Worm (Caenorhabditis elegans) whole organism, L4 larva: ENCODE data around the gene F02E8.4.

Source experiments
- F49E8.2 ChIP-seq: sonication (generic microtip); optimal IDR thresholded peaks from 2 replicates; lab custom pipeline; 2016; ENCODE audit warnings: missing compliant biosample characterization, mild to moderate bottlenecking, missing genetic modification characterization, borderline replicate concordance
- aha-1 ChIP-seq: fragments of 150-350 bp; peaks from one replicate; lab custom pipeline; 2014; ENCODE audit warnings: missing biosample characterization, missing genetic modification characterization
- ama-1 ChIP-seq: fragments of 150-350 bp; optimal IDR thresholded peaks from 2 replicates; lab custom pipeline; 2014; ENCODE audit warnings: inconsistent platforms, mixed read lengths
- cey-2 ChIP-seq: sonication (generic microtip); optimal IDR thresholded peaks from 3 replicates; lab custom pipeline; 2017; ENCODE audit warnings: missing genetic modification characterization, mild to moderate bottlenecking, missing compliant biosample characterization, antibody characterized with exemption, borderline replicate concordance; ENCODE audit not compliant: insufficient read depth
- daf-16 ChIP-seq, 3 experiments: sonication (generic microtip); optimal IDR thresholded peaks; 2 replicates each; lab custom pipeline; 2016 to 2017; ENCODE audit warnings: missing genetic modification characterization in 3 of 3, missing genetic modification reagents in 3 of 3, mild to moderate bottlenecking in 2 of 3, missing compliant biosample characterization in 2 of 3, missing biosample characterization in 1 of 3, moderate library complexity in 1 of 3
- daf-8 ChIP-seq: fragments of 200-800 bp; sonication (Bioruptor generic); IDR thresholded peaks from 2 replicates; pipeline ENCODE4 v1.3.6; 2022; ENCODE audit warnings: missing genetic modification characterization, missing compliant biosample characterization
- dpl-1 ChIP-seq: fragments of 150-350 bp; optimal IDR thresholded peaks from 2 replicates; lab custom pipeline; 2014; ENCODE audit warnings: missing biosample characterization, missing genetic modification reagents, missing genetic modification characterization
- dve-1 ChIP-seq: sonication (generic microtip); optimal IDR thresholded peaks from 2 replicates; lab custom pipeline; 2017; ENCODE audit warnings: antibody characterized with exemption, mild to moderate bottlenecking, missing genetic modification characterization, missing compliant biosample characterization; ENCODE audit not compliant: insufficient read depth
- egl-27 ChIP-seq: sonication (generic microtip); optimal IDR thresholded peaks from 3 replicates; lab custom pipeline; 2017; ENCODE audit warnings: missing biosample characterization, missing genetic modification reagents, missing genetic modification characterization
- hlh-11 ChIP-seq: fragments of 200-800 bp; sonication (Bioruptor generic); optimal IDR thresholded peaks from 2 replicates; lab custom pipeline; 2018; ENCODE audit warnings: mild to moderate bottlenecking, missing genetic modification characterization, missing compliant biosample characterization
- hlh-30 ChIP-seq: sonication (generic microtip); optimal IDR thresholded peaks from 2 replicates; lab custom pipeline; 2017; ENCODE audit warnings: antibody characterized with exemption, mild to moderate bottlenecking, missing genetic modification characterization, missing compliant biosample characterization; ENCODE audit not compliant: insufficient read depth
- lin-1 ChIP-seq: fragments of 200-800 bp; sonication (Bioruptor generic); IDR thresholded peaks from 2 replicates; pipeline ENCODE4 v1.3.6; 2022; ENCODE audit warnings: missing genetic modification reagents, missing genetic modification characterization, missing compliant biosample characterization
- lin-13 ChIP-seq: fragments of 150-350 bp; optimal IDR thresholded peaks from 2 replicates; lab custom pipeline; 2014; ENCODE audit warnings: missing biosample characterization, missing genetic modification reagents, missing genetic modification characterization
- lin-15B ChIP-seq: fragments of 150-350 bp; sonication (generic microtip); optimal IDR thresholded peaks from 3 replicates; lab custom pipeline; 2014; ENCODE audit warnings: missing biosample characterization, missing genetic modification characterization
- lsy-2 ChIP-seq, 2 experiments: fragments of 150-350 bp in 1 of 2; sonication (generic microtip) in 1 of 2; optimal IDR thresholded peaks; 2 replicates each; lab custom pipeline; 2014 to 2017; ENCODE audit warnings: missing biosample characterization in 2 of 2, missing genetic modification characterization in 2 of 2
- mdl-1 ChIP-seq, 2 experiments: fragments of 150-350 bp in 1 of 2; sonication (generic microtip) in 1 of 2; optimal IDR thresholded peaks; 2 replicates each; lab custom pipeline; 2014 to 2017; ENCODE audit warnings: missing biosample characterization in 2 of 2, missing genetic modification characterization in 2 of 2
- mes-2 ChIP-seq: sonication (generic microtip); optimal IDR thresholded peaks from 2 replicates; lab custom pipeline; 2016; ENCODE audit warnings: missing genotype, mild to moderate bottlenecking, missing genetic modification characterization, missing compliant biosample characterization; ENCODE audit not compliant: poor library complexity, severe bottlenecking
- nhr-11 ChIP-seq: fragments of 150-350 bp; optimal IDR thresholded peaks from 2 replicates; lab custom pipeline; 2014; ENCODE audit warnings: missing biosample characterization, missing genetic modification characterization
- nhr-111 ChIP-seq: fragments of 200-800 bp; sonication (Bioruptor generic); optimal IDR thresholded peaks from 2 replicates; lab custom pipeline; 2018; ENCODE audit warnings: mild to moderate bottlenecking, missing genetic modification characterization, missing compliant biosample characterization
- nhr-25 ChIP-seq: sonication (generic microtip); optimal IDR thresholded peaks from 2 replicates; lab custom pipeline; 2017; ENCODE audit warnings: missing genetic modification characterization, mild to moderate bottlenecking, missing compliant biosample characterization, antibody characterized with exemption, moderate library complexity, borderline replicate concordance; ENCODE audit not compliant: insufficient read depth
- nhr-28 ChIP-seq: fragments of 150-350 bp; optimal IDR thresholded peaks from 2 replicates; lab custom pipeline; 2014; ENCODE audit warnings: missing biosample characterization, missing genetic modification characterization
- pha-4 ChIP-seq, 2 experiments: fragments of 150-350 bp in 1 of 2; fragments of 200-800 bp in 1 of 2; sonication (Bioruptor generic) in 1 of 2; IDR thresholded peaks in 1 of 2; optimal IDR thresholded peaks in 1 of 2; 2 replicates each; pipeline versions ENCODE4 v1.3.6 to Lab custom; 2014 to 2022; ENCODE audit warnings: missing genetic modification characterization in 2 of 2, missing genetic modification reagents in 2 of 2, missing biosample characterization in 1 of 2, missing compliant biosample characterization in 1 of 2
- php-3 ChIP-seq: fragments of 200-800 bp; sonication (Bioruptor generic); IDR thresholded peaks from 2 replicates; pipeline ENCODE4 v1.3.6; 2022; ENCODE audit warnings: missing genetic modification reagents, missing genetic modification characterization, missing compliant biosample characterization
- set-16 ChIP-seq: fragments of 200-800 bp; sonication (Bioruptor generic); IDR thresholded peaks from 2 replicates; pipeline ENCODE4 v1.3.6; 2022; ENCODE audit warnings: missing genetic modification reagents, missing genetic modification characterization, missing compliant biosample characterization
- unc-62 ChIP-seq, 3 experiments: fragments of 150-350 bp in 1 of 3; sonication (generic microtip); optimal IDR thresholded peaks in 2 of 3; peaks in 1 of 3; 1 replicate in 1 of 3; 2 replicates in 2 of 3; lab custom pipeline; 2014 to 2017; ENCODE audit warnings: missing biosample characterization in 3 of 3, missing genetic modification characterization in 3 of 3, missing genetic modification reagents in 3 of 3, missing genotype in 1 of 3
- zag-1 ChIP-seq: fragments of 150-350 bp; optimal IDR thresholded peaks from 2 replicates; lab custom pipeline; 2014; ENCODE audit warnings: missing biosample characterization, missing genetic modification characterization
- zfp-2 ChIP-seq: sonication (generic microtip); optimal IDR thresholded peaks from 2 replicates; lab custom pipeline; 2016; ENCODE audit warnings: mild to moderate bottlenecking, missing genetic modification characterization, missing compliant biosample characterization
- zip-2 ChIP-seq: fragments of 150-350 bp; optimal IDR thresholded peaks from 2 replicates; lab custom pipeline; 2014; ENCODE audit warnings: missing biosample characterization, missing genetic modification characterization

F02E8.4 gene

DNA sequence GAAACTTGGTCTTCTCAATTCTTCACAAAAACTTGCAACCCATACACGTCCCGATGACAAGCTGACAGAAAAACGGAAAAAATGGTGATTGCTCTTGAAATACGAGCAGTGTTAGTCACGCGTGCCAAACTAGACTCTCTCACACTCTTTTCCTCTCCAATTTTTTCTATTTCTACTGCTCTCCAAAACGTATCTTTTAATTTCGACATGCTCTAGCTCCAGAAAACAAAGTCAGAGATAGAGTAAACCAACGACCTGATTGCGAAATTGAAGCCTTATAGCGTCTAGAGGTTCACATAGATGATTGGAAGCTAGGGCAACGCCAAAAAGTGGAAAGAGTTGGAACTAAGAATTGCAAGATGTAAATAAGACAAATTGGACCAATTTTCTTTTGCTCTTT, 36.5 kb downstream of the F02E8.4 start:
- TF ChIP-seq mdl-1 (tag; optimal IDR thresholded peaks at IDR 0.05; lab: Kevin White, UChicago) (peak in 1 of 2 experiments; percentile 15), lsy-2 (tag; optimal IDR thresholded peaks at IDR 0.05; lab: Kevin White, UChicago) (peak in 1 of 2 experiments; percentile 33), hlh-30 (tag; lab: Kevin White, UChicago) (peak; percentile 55), set-16 (GFP tag; lab: Robert Waterston, UW) (no peak), nhr-11 (tag; lab: Kevin White, UChicago) (peak; percentile 81)

DNA sequence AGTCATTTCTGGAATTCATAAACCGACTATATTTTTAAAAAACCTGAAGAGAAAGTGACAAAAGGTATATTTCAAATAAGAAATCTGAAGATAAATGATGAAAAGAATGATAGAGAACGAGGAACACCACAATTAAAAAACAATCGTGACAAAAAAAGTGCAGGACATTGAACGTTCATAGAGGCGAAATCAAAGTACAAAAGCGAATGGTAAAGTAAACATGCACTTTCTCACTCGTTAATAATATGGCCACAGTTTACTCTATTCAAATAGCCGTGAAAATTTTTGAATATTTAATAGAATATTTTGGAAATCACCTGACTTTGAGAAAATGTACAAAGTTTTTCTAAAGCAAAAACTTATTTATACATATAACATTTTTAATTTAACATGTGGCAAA, 38.3 kb downstream of the F02E8.4 start, which contains the start of gene F46H6.5:
TSS of gene F46H6.5 (minus strand) at position 10 of the 400 bp plus-strand sequence.
- TF ChIP-seq cey-2 (tag; lab: Kevin White, UChicago) (no peak), hlh-11 (tag; lab: Kevin White, UChicago) (no peak), dve-1 (tag; lab: Kevin White, UChicago) (peak; percentile 37), lin-1 (GFP tag; lab: Robert Waterston, UW) (no peak), pha-4 (GFP tag; IDR thresholded peaks at IDR 0.05; lab: Robert Waterston, UW) (no peak), pha-4 (tag; optimal IDR thresholded peaks at IDR 0.05; lab: Kevin White, UChicago) (peak; percentile 55), mes-2 (tag; lab: Kevin White, UChicago) (no peak), daf-16 (GFP tag; optimal IDR thresholded peaks at IDR 0.05; lab: Kevin White, UChicago) (no peak), daf-16 (tag; optimal IDR thresholded peaks at IDR 0.05; lab: Kevin White, UChicago) (peak; percentile 50), lin-15B (tag; lab: Kevin White, UChicago) (no peak)
- TF ChIP-seq, all 104 proteins: peak for 3

DNA sequence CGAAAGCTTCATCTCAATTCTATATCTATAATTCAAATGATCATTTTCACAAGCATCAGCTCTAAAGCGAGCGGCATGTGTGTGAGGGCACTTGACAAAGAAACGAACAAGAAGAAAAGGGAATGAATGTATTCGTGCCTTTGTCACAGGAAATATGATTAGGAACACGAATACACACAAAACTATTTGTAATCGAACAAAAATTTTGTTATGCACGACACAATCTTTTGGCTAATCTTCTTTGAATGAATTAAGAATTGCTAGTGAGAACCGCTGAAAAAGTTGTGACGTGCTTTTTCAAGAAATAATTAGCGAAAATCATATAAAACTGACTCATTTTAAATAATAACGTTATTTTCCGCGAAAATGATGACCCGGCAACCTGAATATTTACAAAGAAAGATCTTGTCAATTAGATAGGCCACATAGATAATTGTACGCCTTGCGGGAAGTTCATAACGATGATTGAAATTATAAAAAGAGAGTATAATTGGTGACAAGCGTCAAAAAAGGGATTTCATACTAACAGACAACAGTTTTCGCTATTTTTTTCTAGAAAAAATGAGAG, 39.6 kb downstream of the F02E8.4 start:
- TF ChIP-seq zag-1 (tag; lab: Kevin White, UChicago) = no peak
- no peak for TF ChIP-seq zfp-2 (tag; lab: Kevin White, UChicago)
- TF ChIP-seq lin-13 (GFP tag; lab: Kevin White, UChicago) = no peak
- no peak for TF ChIP-seq F49E8.2 (tag; lab: Kevin White, UChicago)
- TF ChIP-seq aha-1 (tag; lab: Kevin White, UChicago) = peak; percentile 96

DNA sequence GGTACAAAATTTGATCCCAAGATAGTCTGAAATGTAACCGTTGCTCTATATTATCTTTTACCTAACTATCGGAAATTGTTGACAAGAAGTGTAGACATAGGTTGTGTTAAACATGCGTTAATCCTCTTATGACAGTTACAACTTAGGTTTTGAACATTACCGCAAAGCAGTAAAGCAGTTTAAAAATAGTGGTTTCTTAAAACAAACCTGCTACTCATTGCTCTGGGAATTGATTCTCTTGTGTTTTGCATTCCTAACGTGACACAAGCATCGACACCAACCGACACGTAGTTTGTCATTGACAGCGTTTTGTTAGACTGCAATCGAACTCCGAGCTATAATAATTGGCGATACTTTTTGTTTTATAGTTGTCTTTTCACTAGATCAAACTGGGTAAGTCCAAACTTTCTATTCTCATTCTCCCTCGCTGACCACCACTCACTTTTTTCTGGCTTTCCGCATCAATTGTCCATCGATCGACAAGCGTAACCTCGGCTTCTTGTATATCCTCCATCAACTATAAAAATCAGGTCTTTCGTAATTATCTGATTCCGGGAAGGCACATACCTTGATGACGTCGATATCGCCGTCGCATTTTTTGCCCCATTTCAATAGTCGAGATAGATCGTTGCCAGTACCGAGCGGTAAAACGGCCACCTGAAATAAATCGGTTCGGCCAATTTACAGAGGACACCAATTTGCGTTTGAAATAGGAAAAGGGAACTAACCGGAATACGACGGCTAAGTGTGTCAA, 42.1 kb downstream of the F02E8.4 start:
- no peak for TF ChIP-seq egl-27 (tag; lab: Kevin White, UChicago)
- no peak for TF ChIP-seq zip-2 (tag; lab: Kevin White, UChicago)
- TF ChIP-seq nhr-28 = peak; percentile 15
- TF ChIP-seq nhr-25 = no peak
- TF ChIP-seq unc-62 (GFP tag; optimal IDR thresholded peaks at IDR 0.05 in 1 of 2; lab: Kevin White, UChicago) = peak in 1 of 2 experiments; percentile 87
- TF ChIP-seq unc-62 (tag; optimal IDR thresholded peaks at IDR 0.05; lab: Kevin White, UChicago) = no peak
- no peak for TF ChIP-seq ama-1 (lab: Kevin White, UChicago)
- no peak for TF ChIP-seq nhr-111 (GFP tag; lab: Kevin White, UChicago)
- TF ChIP-seq dpl-1 (GFP tag; lab: Kevin White, UChicago) = no peak
- no peak for TF ChIP-seq cey-2 (tag; lab: Kevin White, UChicago)
- no peak for TF ChIP-seq daf-16 (GFP tag; optimal IDR thresholded peaks at IDR 0.05; lab: Kevin White, UChicago)
- no peak for TF ChIP-seq daf-16 (tag; optimal IDR thresholded peaks at IDR 0.05; lab: Kevin White, UChicago)
- TF ChIP-seq php-3 (GFP tag; lab: Robert Waterston, UW) = no peak
- no peak for TF ChIP-seq nhr-11 (tag; lab: Kevin White, UChicago)
- TF ChIP-seq daf-8 (GFP tag; lab: Robert Waterston, UW) = no peak
- TF ChIP-seq, all 104 proteins: peak for 2
